Worm (Caenorhabditis elegans) whole organism, early embryonic: Measurements from ENCODE around the gene Y38F2AR.10.

Source experiments
- B0310.2 ChIP-seq: sonication (generic microtip); optimal IDR thresholded peaks from 2 replicates; lab custom pipeline; 2016; ENCODE audit warnings: mild to moderate bottlenecking, missing genetic modification characterization, missing compliant biosample characterization
- ama-1 ChIP-seq: fragments of 150-350 bp; optimal IDR thresholded peaks from 2 replicates; lab custom pipeline; 2014
- ceh-36 ChIP-seq: sonication (generic microtip); optimal IDR thresholded peaks from 2 replicates; lab custom pipeline; 2016; ENCODE audit warnings: missing genetic modification characterization, inconsistent platforms, missing compliant biosample characterization

ce11 chrIV:2348862-2349321 lies 50.4 kb downstream of the Y38F2AR.10 start, which contains the start of the genes ppgn-1 and tftc-1:
- TF ChIP-seq ceh-36 (tag; lab: Kevin White, UChicago), result no peak
- no peak for TF ChIP-seq ama-1 (lab: Kevin White, UChicago)
- TF ChIP-seq B0310.2 (tag; lab: Kevin White, UChicago), result no peak
